Worm (Caenorhabditis elegans): ENCODE measurements around the gene cutl-3.

cutl-3 gene

DNA sequence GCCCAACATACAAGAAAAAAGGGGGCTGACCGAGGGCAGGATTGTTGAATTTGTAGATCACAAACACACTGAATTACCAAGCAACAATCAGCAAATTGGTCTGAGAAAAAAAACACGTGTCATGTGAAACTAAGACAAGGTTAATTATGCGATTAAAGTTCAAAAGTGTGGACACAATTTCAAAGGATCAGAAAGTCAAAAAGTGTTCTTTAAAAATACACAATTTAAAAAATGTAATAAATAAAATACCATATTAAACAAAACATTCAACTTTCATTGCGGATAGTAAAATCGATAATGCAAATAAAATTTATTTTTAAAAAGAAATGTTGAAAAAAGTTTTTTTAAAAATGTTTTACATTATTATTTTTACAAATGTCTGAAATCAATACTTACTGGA is at the start of gene cutl-3:
Gene cutl-3, minus strand, starts transcription at position 101 of the 400 bp plus-strand sequence.
- TF ChIP-seq lin-39 (tag; optimal IDR thresholded peaks at IDR 0.05): no peak

ce11 chrX:15047541-15047940 is 48.5 kb upstream of the cutl-3 start:
- no peak for TF ChIP-seq elt-3 (tag; optimal IDR thresholded peaks at IDR 0.05)
- TF ChIP-seq aly-2 (tag; optimal IDR thresholded peaks at IDR 0.05): no peak
- no peak for TF ChIP-seq ZK546.5 (tag; optimal IDR thresholded peaks at IDR 0.05)
- no peak for TF ChIP-seq mml-1 (tag; optimal IDR thresholded peaks at IDR 0.05)
- no peak for TF ChIP-seq eor-1 (tag; optimal IDR thresholded peaks at IDR 0.05)
- TF ChIP-seq pha-4 (tag; optimal IDR thresholded peaks at IDR 0.05): no peak
- no peak for TF ChIP-seq snpc-4 (tag; optimal IDR thresholded peaks at IDR 0.05)
- no peak for TF ChIP-seq pqm-1 (tag; optimal IDR thresholded peaks at IDR 0.05)
- no peak for TF ChIP-seq mdl-1 (tag; optimal IDR thresholded peaks at IDR 0.05)
- TF ChIP-seq lin-39 (tag; optimal IDR thresholded peaks at IDR 0.05): no peak
- no peak for TF ChIP-seq ztf-4 (tag; optimal IDR thresholded peaks at IDR 0.05)

DNA sequence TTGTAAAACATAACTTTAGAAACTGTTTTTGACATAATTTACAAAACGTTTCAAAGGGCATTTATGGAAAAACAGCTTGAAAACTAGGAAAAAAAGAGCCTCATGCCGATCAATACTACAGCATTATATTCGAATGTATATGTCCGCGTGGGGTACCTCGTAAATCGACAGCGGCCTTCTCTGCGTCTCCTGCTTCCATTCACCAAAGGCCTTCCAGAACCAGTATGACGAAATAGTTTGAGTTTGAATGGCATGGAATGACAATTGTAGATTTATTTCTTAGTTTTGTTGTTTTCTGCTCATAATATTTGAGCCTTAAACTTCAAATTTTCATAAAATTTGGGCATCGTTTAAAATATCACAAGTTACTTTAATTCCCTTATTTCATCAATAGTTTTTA is 46.4 kb upstream of the cutl-3 start:
- TF ChIP-seq zag-1 (tag; optimal IDR thresholded peaks at IDR 0.05): no peak
- no peak for TF ChIP-seq ceh-9 (tag; optimal IDR thresholded peaks at IDR 0.05)
- TF ChIP-seq R02D3.7 (tag; optimal IDR thresholded peaks at IDR 0.05): peak; percentile 52
- TF ChIP-seq elt-2 (tag; optimal IDR thresholded peaks at IDR 0.05): no peak
- TF ChIP-seq nfya-1 (tag; optimal IDR thresholded peaks at IDR 0.05; ENCODE audit: insufficient read depth): peak; percentile 46
- TF ChIP-seq egl-5 (tag; optimal IDR thresholded peaks at IDR 0.05): peak; percentile 34
- peak; percentile 30 for TF ChIP-seq hmg-11 (tag; optimal IDR thresholded peaks at IDR 0.05)

- TF ChIP-seq nhr-28 (tag; optimal IDR thresholded peaks at IDR 0.05) (no peak), egl-27 (tag; optimal IDR thresholded peaks at IDR 0.05) (no peak), zag-1 (tag; optimal IDR thresholded peaks at IDR 0.05) (no peak), ceh-9 (tag; optimal IDR thresholded peaks at IDR 0.05) (no peak), elt-2 (tag; optimal IDR thresholded peaks at IDR 0.05) (no peak), mml-1 (tag; optimal IDR thresholded peaks at IDR 0.05) (no peak), elt-1 (tag; optimal IDR thresholded peaks at IDR 0.05) (peak; percentile 88)
Measured at ce11 chrX:15042549-15042948, 43.5 kb upstream of the cutl-3 start.

- TF ChIP-seq sea-2 (GFP tag; optimal IDR thresholded peaks at IDR 0.05) (no peak), nhr-76 (tag; optimal IDR thresholded peaks at IDR 0.05) (no peak), nhr-23 (tag; optimal IDR thresholded peaks at IDR 0.05) (no peak), ceh-28 (tag; optimal IDR thresholded peaks at IDR 0.05) (no peak), nfya-1 (tag; optimal IDR thresholded peaks at IDR 0.05; ENCODE audit: insufficient read depth) (no peak), nhr-28 (tag; optimal IDR thresholded peaks at IDR 0.05) (no peak), elt-2 (tag; optimal IDR thresholded peaks at IDR 0.05) (no peak), mml-1 (tag; optimal IDR thresholded peaks at IDR 0.05) (no peak), pqm-1 (tag; optimal IDR thresholded peaks at IDR 0.05) (no peak), mdl-1 (tag; optimal IDR thresholded peaks at IDR 0.05) (no peak), elt-3 (tag; optimal IDR thresholded peaks at IDR 0.05) (no peak), snpc-4 (tag; optimal IDR thresholded peaks at IDR 0.05) (no peak), lin-15B (tag; optimal IDR thresholded peaks at IDR 0.05) (no peak), daf-12 (tag; optimal IDR thresholded peaks at IDR 0.05) (no peak)
Measured at ce11 chrX:15041340-15041739, 42.3 kb upstream of the cutl-3 start.

DNA sequence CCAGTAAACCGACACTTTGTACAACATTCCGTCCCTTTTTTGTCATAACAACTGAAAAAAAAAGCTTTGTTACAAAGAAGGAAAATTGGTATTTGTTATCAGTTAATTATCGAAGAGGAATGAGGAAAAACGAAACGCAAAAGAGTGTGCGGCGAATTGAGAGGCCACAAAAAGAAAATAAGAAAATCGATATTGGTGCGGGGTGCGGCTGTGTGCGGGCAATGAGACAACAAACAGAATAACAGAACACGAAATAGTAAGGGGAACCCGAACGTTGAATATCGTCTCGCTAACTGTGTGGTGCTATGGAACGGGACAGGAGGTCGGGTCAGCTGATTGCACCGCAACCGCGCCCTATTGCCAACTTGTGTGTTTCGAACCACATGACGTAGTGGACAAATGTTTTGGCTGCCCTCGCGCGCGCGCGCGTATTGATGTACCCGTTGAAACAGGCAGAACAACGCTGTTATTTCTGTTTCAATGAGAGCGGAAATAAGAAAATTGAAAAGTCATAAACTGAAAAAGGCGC is 41.6 kb upstream of the cutl-3 start, which contains the start of gene C18B12.4:
Gene C18B12.4, minus strand, starts transcription at position 51 of the 529 bp plus-strand sequence.
- TF ChIP-seq ztf-4 (tag; optimal IDR thresholded peaks at IDR 0.05): peak; percentile 33
- peak; percentile 21 for TF ChIP-seq mdl-1 (tag; optimal IDR thresholded peaks at IDR 0.05)
- no peak for TF ChIP-seq elt-3 (tag; optimal IDR thresholded peaks at IDR 0.05)
- peak; percentile 77 for TF ChIP-seq ceh-28 (tag; optimal IDR thresholded peaks at IDR 0.05)
- peak; percentile 51 for TF ChIP-seq pqm-1 (tag; optimal IDR thresholded peaks at IDR 0.05)
- TF ChIP-seq mml-1 (tag; optimal IDR thresholded peaks at IDR 0.05): no peak
- no peak for TF ChIP-seq nhr-67 (tag; optimal IDR thresholded peaks at IDR 0.05)
- peak; percentile 85 for TF ChIP-seq lin-15B (tag; optimal IDR thresholded peaks at IDR 0.05)
- TF ChIP-seq pha-4 (tag; optimal IDR thresholded peaks at IDR 0.05): peak; percentile 95
- peak; percentile 79 for TF ChIP-seq elt-2 (tag; optimal IDR thresholded peaks at IDR 0.05)
- TF ChIP-seq R02D3.7 (tag; optimal IDR thresholded peaks at IDR 0.05): peak; percentile 10
- TF ChIP-seq aly-2 (tag; optimal IDR thresholded peaks at IDR 0.05): no peak
- TF ChIP-seq ceh-16 (tag; optimal IDR thresholded peaks at IDR 0.05): no peak
- no peak for TF ChIP-seq daf-12 (tag; optimal IDR thresholded peaks at IDR 0.05)
- peak; percentile 84 for TF ChIP-seq nfya-1 (tag; optimal IDR thresholded peaks at IDR 0.05; ENCODE audit: insufficient read depth)
- TF ChIP-seq tbx-2 (tag; optimal IDR thresholded peaks at IDR 0.05): peak; percentile 27
- peak; percentile 100 for TF ChIP-seq lin-39 (tag; optimal IDR thresholded peaks at IDR 0.05)
- peak; percentile 86 for TF ChIP-seq nhr-23 (tag; optimal IDR thresholded peaks at IDR 0.05)
- peak; percentile 80 for TF ChIP-seq nhr-43 (tag; optimal IDR thresholded peaks at IDR 0.05; ENCODE audit: poor library complexity, severe bottlenecking)
- TF ChIP-seq ceh-9 (tag; optimal IDR thresholded peaks at IDR 0.05): no peak
- peak; percentile 44 for TF ChIP-seq egl-27 (tag; optimal IDR thresholded peaks at IDR 0.05)
- TF ChIP-seq jun-1 (tag; optimal IDR thresholded peaks at IDR 0.05): peak; percentile 84
- no peak for TF ChIP-seq unc-39 (tag; optimal IDR thresholded peaks at IDR 0.05)
- TF ChIP-seq sea-2 (GFP tag; optimal IDR thresholded peaks at IDR 0.05): no peak
- TF ChIP-seq snpc-4 (tag; optimal IDR thresholded peaks at IDR 0.05): peak; percentile 23
- TF ChIP-seq nhr-12 (tag; optimal IDR thresholded peaks at IDR 0.05): no peak
- no peak for TF ChIP-seq skn-1 (tag; optimal IDR thresholded peaks at IDR 0.05)
- peak; percentile 39 for TF ChIP-seq unc-62 (GFP tag; optimal IDR thresholded peaks at IDR 0.05)
- no peak for TF ChIP-seq ztf-11 (tag; optimal IDR thresholded peaks at IDR 0.05)
- peak; percentile 88 for TF ChIP-seq egl-5 (tag; optimal IDR thresholded peaks at IDR 0.05)
- TF ChIP-seq fkh-10 (GFP tag; optimal IDR thresholded peaks at IDR 0.05): no peak

Measured in whole organism, L3 larva.